Fruit fly (Drosophila melanogaster) whole organism, wandering third instar larva: Measurements from ENCODE around the gene HUWE1.
A peak's percentile ranks its signal among the peaks of the same experiment; 100 is the strongest.

ENCODE experiments used
- Abd-B ChIP-seq: fragments of >200 bp; optimal IDR thresholded peaks from 2 replicates; lab custom pipeline; 2017; ENCODE audit warnings: missing biosample characterization, missing genetic modification characterization
- CG32264 ChIP-seq: fragments of 200-800 bp; sonication (Bioruptor generic); optimal IDR thresholded peaks from 2 replicates; lab custom pipeline; 2016; ENCODE audit warnings: missing biosample characterization, missing genetic modification characterization
- CG9705 ChIP-seq: fragments of 200-800 bp; sonication (Bioruptor generic); optimal IDR thresholded peaks from 2 replicates; lab custom pipeline; 2018; ENCODE audit warnings: missing biosample characterization, mild to moderate bottlenecking, missing genetic modification characterization
- CrebA ChIP-seq: fragments of 200-800 bp; sonication (Bioruptor generic); optimal IDR thresholded peaks from 2 replicates; lab custom pipeline; 2016; ENCODE audit warnings: missing biosample characterization, mild to moderate bottlenecking, missing genetic modification characterization, borderline replicate concordance
- Dfd ChIP-seq: fragments of >200 bp; optimal IDR thresholded peaks from 2 replicates; lab custom pipeline; 2017; ENCODE audit warnings: missing biosample characterization, missing genetic modification characterization
- Dif ChIP-seq: fragments of 200-275, 200-300 bp; sonication (Bioruptor generic); optimal IDR thresholded peaks from 2 replicates; lab custom pipeline; 2018; ENCODE audit warnings: missing biosample characterization, missing genetic modification characterization; ENCODE audit not compliant: partially characterized antibody
- GATAd ChIP-seq: sonication (Bioruptor generic); optimal IDR thresholded peaks from 2 replicates; lab custom pipeline; 2016; ENCODE audit warnings: missing biosample characterization, missing genetic modification characterization
- HLH106 ChIP-seq: fragments of 200-800 bp; optimal IDR thresholded peaks from 3 replicates; lab custom pipeline; 2019; ENCODE audit warnings: missing biosample characterization, mild to moderate bottlenecking, missing genetic modification characterization, moderate library complexity
- Hnf4 ChIP-seq: fragments of 200-800 bp; sonication (Bioruptor generic); optimal IDR thresholded peaks from 2 replicates; lab custom pipeline; 2016; ENCODE audit warnings: missing biosample characterization, mild to moderate bottlenecking, missing genetic modification characterization
- Hr78 ChIP-seq: fragments of >200 bp; optimal IDR thresholded peaks from 2 replicates; lab custom pipeline; 2017; ENCODE audit warnings: missing biosample characterization, missing genetic modification characterization
- Hr83 ChIP-seq: fragments of 200-300 bp; sonication (Bioruptor generic); optimal IDR thresholded peaks from 2 replicates; lab custom pipeline; 2016; ENCODE audit warnings: missing biosample characterization, mild to moderate bottlenecking, missing genetic modification characterization, moderate library complexity; ENCODE audit not compliant: poor library complexity, severe bottlenecking
- Jra ChIP-seq: sonication (Bioruptor generic); optimal IDR thresholded peaks from 2 replicates; lab custom pipeline; 2016; ENCODE audit warnings: missing biosample characterization, missing genetic modification characterization
- Mio ChIP-seq: sonication (Bioruptor generic); optimal IDR thresholded peaks from 2 replicates; lab custom pipeline; 2016; ENCODE audit warnings: missing biosample characterization, missing genetic modification characterization
- Myc ChIP-seq: fragments of >200 bp; optimal IDR thresholded peaks from 2 replicates; lab custom pipeline; 2017
- N ChIP-seq: fragments of >200 bp; optimal IDR thresholded peaks from 2 replicates; lab custom pipeline; 2018; ENCODE audit warnings: missing biosample characterization, missing external identifiers, missing genetic modification characterization
- OdsH ChIP-seq: fragments of 200-800 bp; sonication (Bioruptor generic); optimal IDR thresholded peaks from 2 replicates; lab custom pipeline; 2016; ENCODE audit warnings: missing biosample characterization, mild to moderate bottlenecking, missing genetic modification characterization
- Rel ChIP-seq, 2 experiments: fragments of 200-800 bp; sonication (Bioruptor generic) in 1 of 2; optimal IDR thresholded peaks; 2 replicates in 1 of 2; 3 replicates in 1 of 2; lab custom pipeline; 2016 to 2019; ENCODE audit warnings: mild to moderate bottlenecking in 2 of 2, missing biosample characterization in 2 of 2, missing genetic modification characterization in 2 of 2, moderate library complexity in 1 of 2
- Sp1 ChIP-seq: fragments of 200-800 bp; sonication (Bioruptor generic); optimal IDR thresholded peaks from 3 replicates; lab custom pipeline; 2019; ENCODE audit warnings: missing biosample characterization, mild to moderate bottlenecking, missing genetic modification characterization, moderate library complexity
- Vsx2 ChIP-seq: fragments of 200-300, 225-300 bp; sonication (Bioruptor generic); optimal IDR thresholded peaks from 2 replicates; lab custom pipeline; 2018; ENCODE audit warnings: missing biosample characterization, missing genetic modification characterization; ENCODE audit not compliant: partially characterized antibody
- br ChIP-seq: fragments of 200-800 bp; sonication (Bioruptor generic); optimal IDR thresholded peaks from 2 replicates; lab custom pipeline; 2016; ENCODE audit warnings: missing biosample characterization, missing genetic modification characterization
- brk ChIP-seq: fragments of 200-800 bp; sonication (Bioruptor generic); optimal IDR thresholded peaks from 2 replicates; lab custom pipeline; 2016; ENCODE audit warnings: missing biosample characterization, mild to moderate bottlenecking, missing genetic modification characterization
- dl ChIP-seq, 2 experiments: fragments of 175-275, 200-275 bp in 1 of 2; fragments of 200-275 bp in 1 of 2; sonication (Bioruptor generic); optimal IDR thresholded peaks; lab custom pipeline; 2018; ENCODE audit warnings: mild to moderate bottlenecking in 2 of 2, missing biosample characterization in 2 of 2, missing genetic modification characterization in 2 of 2, moderate library complexity in 2 of 2; ENCODE audit not compliant: partially characterized antibody in 2 of 2, insufficient read depth in 1 of 2
- dmrt93B ChIP-seq: fragments of 200-800 bp; sonication (Bioruptor generic); optimal IDR thresholded peaks from 2 replicates; lab custom pipeline; 2018; ENCODE audit warnings: missing biosample characterization, mild to moderate bottlenecking, missing genetic modification characterization
- dsf ChIP-seq: sonication (Bioruptor generic); optimal IDR thresholded peaks from 2 replicates; lab custom pipeline; 2016; ENCODE audit warnings: missing biosample characterization, missing genetic modification characterization, borderline replicate concordance
- ey ChIP-seq: fragments of 200-800 bp; sonication (Bioruptor generic); optimal IDR thresholded peaks from 2 replicates; lab custom pipeline; 2016; ENCODE audit warnings: missing biosample characterization, missing genetic modification characterization
- foxo ChIP-seq, 2 experiments: fragments of 200-800 bp; sonication (Bioruptor generic); optimal IDR thresholded peaks; 2 replicates in 1 of 2; 3 replicates in 1 of 2; lab custom pipeline; 2016 to 2017; ENCODE audit warnings: missing biosample characterization in 2 of 2, missing genetic modification characterization in 2 of 2
- fru ChIP-seq: fragments of 200-800 bp; sonication (Bioruptor generic); optimal IDR thresholded peaks from 3 replicates; lab custom pipeline; 2016; ENCODE audit warnings: missing biosample characterization, mild to moderate bottlenecking, missing genetic modification characterization
- h ChIP-seq: fragments of 200-800 bp; sonication (Bioruptor generic); optimal IDR thresholded peaks from 3 replicates; lab custom pipeline; 2016; ENCODE audit warnings: missing biosample characterization, mild to moderate bottlenecking, missing genetic modification characterization
- jim ChIP-seq: fragments of 175-275, 200-325 bp; sonication (Bioruptor generic); optimal IDR thresholded peaks from 2 replicates; lab custom pipeline; 2016; ENCODE audit warnings: missing biosample characterization, mild to moderate bottlenecking, missing genetic modification characterization
- lola ChIP-seq: fragments of >200 bp; optimal IDR thresholded peaks from 2 replicates; lab custom pipeline; 2017; ENCODE audit warnings: missing biosample characterization, missing genetic modification characterization
- pan ChIP-seq: fragments of >200 bp; optimal IDR thresholded peaks from 2 replicates; lab custom pipeline; 2017
- psq ChIP-seq: fragments of 200-800 bp; sonication (Bioruptor generic); optimal IDR thresholded peaks from 3 replicates; lab custom pipeline; 2017; ENCODE audit warnings: missing biosample characterization, mild to moderate bottlenecking, missing genetic modification characterization, moderate library complexity
- rgr ChIP-seq: fragments of 200-800 bp; sonication (Bioruptor generic); optimal IDR thresholded peaks from 3 replicates; lab custom pipeline; 2016; ENCODE audit warnings: missing biosample characterization, mild to moderate bottlenecking, missing genetic modification characterization
- sage ChIP-seq: fragments of 200-800 bp; sonication (Bioruptor generic); optimal IDR thresholded peaks from 2 replicates; lab custom pipeline; 2016; ENCODE audit warnings: missing biosample characterization, mild to moderate bottlenecking, missing genetic modification characterization
- sv ChIP-seq: fragments of 200-800 bp; sonication (Bioruptor generic); optimal IDR thresholded peaks from 3 replicates; lab custom pipeline; 2016; ENCODE audit warnings: missing biosample characterization, missing genetic modification characterization
- tai ChIP-seq: sonication (Bioruptor generic); optimal IDR thresholded peaks from 2 replicates; lab custom pipeline; 2016; ENCODE audit warnings: missing biosample characterization, missing genetic modification characterization
- usp ChIP-seq: fragments of >200 bp; optimal IDR thresholded peaks from 2 replicates; lab custom pipeline; 2017; ENCODE audit warnings: missing biosample characterization, missing genetic modification characterization
- woc ChIP-seq: sonication (Bioruptor generic); optimal IDR thresholded peaks from 2 replicates; lab custom pipeline; 2016; ENCODE audit warnings: missing biosample characterization, mild to moderate bottlenecking, missing genetic modification characterization

Gene HUWE1

DNA sequence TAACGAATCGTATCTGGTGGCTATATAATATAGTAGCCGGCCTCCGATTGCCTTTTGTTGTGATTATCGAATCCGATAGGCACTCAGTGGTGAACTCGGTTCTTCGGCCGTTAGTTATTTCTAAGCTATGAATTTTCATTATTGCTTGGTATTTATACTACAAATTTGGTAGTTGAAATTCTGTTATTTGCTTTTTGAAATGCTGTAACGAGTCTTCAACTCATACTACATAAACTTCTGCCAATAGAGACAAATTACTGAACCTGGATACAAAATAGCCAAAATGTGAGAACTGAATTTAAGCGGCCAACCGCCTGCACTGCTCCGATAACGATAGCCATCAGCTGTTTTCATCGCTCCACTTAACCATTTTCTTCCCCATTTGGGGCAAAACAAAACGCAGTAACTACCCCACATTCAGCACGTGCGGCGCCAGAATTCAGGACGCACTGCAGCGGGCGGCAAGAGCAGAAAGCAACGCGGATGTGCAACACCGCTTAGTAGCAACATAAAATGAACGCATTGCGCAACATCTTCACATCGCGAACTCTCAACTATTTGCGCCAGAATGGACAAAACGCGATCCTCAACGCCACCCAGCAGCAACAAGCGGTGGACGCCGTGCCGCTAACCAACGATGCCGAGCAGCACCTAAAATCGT is 26.6 kb downstream of the HUWE1 start, which contains the start of the genes CG11679 and CG8206:
CG11679 (minus strand) TSS at position 65 of the 661 bp plus-strand sequence.
CG8206 (plus strand) TSS at position 341 of the 661 bp plus-strand sequence.
- TF ChIP-seq Jra = no peak
- peak; percentile 61 for TF ChIP-seq rgr (GFP tag; lab: Kevin White, UChicago)
- TF ChIP-seq Vsx2 (GFP tag; lab: Kevin White, UChicago) = no peak
- peak; percentile 97 for TF ChIP-seq Myc (lab: Kevin White, UChicago)
- peak; percentile 55 for TF ChIP-seq Sp1 (GFP tag; lab: Kevin White, UChicago)
- peak; percentile 86 for TF ChIP-seq woc (GFP tag; lab: Kevin White, UChicago)
- TF ChIP-seq foxo (GFP tag; optimal IDR thresholded peaks at IDR 0.05; lab: Kevin White, UChicago) = peak in 1 of 2 experiments; percentile 72
- TF ChIP-seq Rel (GFP tag; optimal IDR thresholded peaks at IDR 0.05; lab: Kevin White, UChicago) = no peak
- TF ChIP-seq Rel (tag; optimal IDR thresholded peaks at IDR 0.05; lab: Kevin White, UChicago) = peak; percentile 61
- TF ChIP-seq Dfd (GFP tag; lab: Kevin White, UChicago) = no peak
- no peak for TF ChIP-seq usp (GFP tag; lab: Kevin White, UChicago)
- TF ChIP-seq Abd-B (GFP tag; lab: Kevin White, UChicago) = no peak
- peak; percentile 43 for TF ChIP-seq psq (GFP tag; lab: Kevin White, UChicago)
- TF ChIP-seq OdsH = peak; percentile 31
- TF ChIP-seq HLH106 = peak; percentile 78
- no peak for TF ChIP-seq pan (lab: Kevin White, UChicago)
- TF ChIP-seq h (GFP tag; lab: Kevin White, UChicago) = peak; percentile 63
- no peak for TF ChIP-seq dl (GFP tag; optimal IDR thresholded peaks at IDR 0.05; lab: Kevin White, UChicago; ENCODE audit: insufficient read depth in 1 of 2, partially characterized antibody in 2 of 2)
- TF ChIP-seq Hr83 (GFP tag; lab: Kevin White, UChicago) = no peak
- peak; percentile 62 for TF ChIP-seq fru (GFP tag; lab: Kevin White, UChicago)
- TF ChIP-seq tai (GFP tag; lab: Kevin White, UChicago) = no peak
- TF ChIP-seq ey (GFP tag; lab: Kevin White, UChicago) = peak; percentile 36
- peak; percentile 61 for TF ChIP-seq CG9705 (GFP tag; lab: Kevin White, UChicago)
- TF ChIP-seq CG32264 = no peak
- peak; percentile 37 for TF ChIP-seq br (GFP tag; lab: Kevin White, UChicago)
- TF ChIP-seq, all 38 proteins: peak for 14

dm6 chrX:15740288-15740726 is 27.9 kb downstream of the HUWE1 start:
- no peak for TF ChIP-seq Dfd (GFP tag; lab: Kevin White, UChicago)
- no peak for TF ChIP-seq Rel (GFP tag; optimal IDR thresholded peaks at IDR 0.05; lab: Kevin White, UChicago)
- peak; percentile 57 for TF ChIP-seq Rel (tag; optimal IDR thresholded peaks at IDR 0.05; lab: Kevin White, UChicago)
- no peak for TF ChIP-seq Myc (lab: Kevin White, UChicago)
- TF ChIP-seq Jra = peak; percentile 74
- no peak for TF ChIP-seq Dif
- TF ChIP-seq rgr (GFP tag; lab: Kevin White, UChicago) = peak; percentile 82
- peak; percentile 55 for TF ChIP-seq sv
- TF ChIP-seq psq (GFP tag; lab: Kevin White, UChicago) = peak; percentile 61
- TF ChIP-seq CG32264 = peak; percentile 48
- TF ChIP-seq dl (GFP tag; optimal IDR thresholded peaks at IDR 0.05; lab: Kevin White, UChicago; ENCODE audit: insufficient read depth in 1 of 2, partially characterized antibody in 2 of 2) = no peak
- no peak for TF ChIP-seq lola (GFP tag; lab: Kevin White, UChicago)
- peak; percentile 82 for TF ChIP-seq OdsH
- TF ChIP-seq foxo (GFP tag; optimal IDR thresholded peaks at IDR 0.05; lab: Kevin White, UChicago) = peak; percentile 49 to 85
- no peak for TF ChIP-seq usp (GFP tag; lab: Kevin White, UChicago)
- TF ChIP-seq Hr78 (GFP tag; lab: Kevin White, UChicago) = no peak
- TF ChIP-seq Vsx2 (GFP tag; lab: Kevin White, UChicago) = no peak
- no peak for TF ChIP-seq pan (lab: Kevin White, UChicago)
- TF ChIP-seq CG9705 (GFP tag; lab: Kevin White, UChicago) = no peak
- TF ChIP-seq fru (GFP tag; lab: Kevin White, UChicago) = peak; percentile 85
- peak; percentile 97 for TF ChIP-seq h (GFP tag; lab: Kevin White, UChicago)
- TF ChIP-seq Sp1 (GFP tag; lab: Kevin White, UChicago) = peak; percentile 84
- TF ChIP-seq N = no peak
- no peak for TF ChIP-seq dsf
- peak; percentile 84 for TF ChIP-seq Hnf4
- peak; percentile 14 for TF ChIP-seq Hr83 (GFP tag; lab: Kevin White, UChicago)
- no peak for TF ChIP-seq CrebA (GFP tag; lab: Kevin White, UChicago)
- no peak for TF ChIP-seq tai (GFP tag; lab: Kevin White, UChicago)
- peak; percentile 77 for TF ChIP-seq HLH106
- TF ChIP-seq jim (GFP tag; lab: Kevin White, UChicago) = no peak
- TF ChIP-seq ey (GFP tag; lab: Kevin White, UChicago) = peak; percentile 84
- peak; percentile 52 for TF ChIP-seq woc (GFP tag; lab: Kevin White, UChicago)
- TF ChIP-seq dmrt93B = no peak
- no peak for TF ChIP-seq sage (GFP tag; lab: Kevin White, UChicago)
- no peak for TF ChIP-seq GATAd (GFP tag; lab: Kevin White, UChicago)
- no peak for TF ChIP-seq Abd-B (GFP tag; lab: Kevin White, UChicago)
- no peak for TF ChIP-seq Mio (GFP tag; lab: Kevin White, UChicago)
- TF ChIP-seq br (GFP tag; lab: Kevin White, UChicago) = peak; percentile 86
- TF ChIP-seq brk (GFP tag; lab: Kevin White, UChicago) = no peak
